Fruit fly (Drosophila melanogaster) whole organism, embryonic: ENCODE measurements around the gene CG10333.
A peak's percentile ranks its signal among the peaks of the same experiment; 100 is the strongest.

Source experiments
- Blimp-1 ChIP-seq: fragments of 200-800 bp; sonication (Bioruptor generic); optimal IDR thresholded peaks from 3 replicates; lab custom pipeline; 2018; ENCODE audit warnings: missing biosample characterization, missing genetic modification characterization, mild to moderate bottlenecking, moderate library complexity, missing genetic modification reagents
- CG10147 ChIP-seq: fragments of 200-800 bp; sonication (Bioruptor generic); optimal IDR thresholded peaks from 2 replicates; lab custom pipeline; 2019; ENCODE audit warnings: missing biosample characterization, mild to moderate bottlenecking, missing genetic modification characterization, moderate library complexity
- CG1024 ChIP-seq: fragments of 200-800 bp; sonication (Bioruptor generic); IDR thresholded peaks from 2 replicates; pipeline ENCODE4 v1.3.6; 2022; ENCODE audit warnings: missing biosample characterization, missing genetic modification characterization
- CG10267 ChIP-seq: fragments of 200-800 bp; sonication (Bioruptor generic); optimal IDR thresholded peaks from 2 replicates; lab custom pipeline; 2018; ENCODE audit warnings: missing biosample characterization, mild to moderate bottlenecking, missing genetic modification characterization, moderate library complexity
- CG10321 ChIP-seq: fragments of 200-800 bp; sonication (Bioruptor generic); IDR thresholded peaks from 2 replicates; pipeline ENCODE4 v1.3.6; 2022; ENCODE audit warnings: missing biosample characterization, missing genetic modification characterization
- CG11093 ChIP-seq: fragments of 200-800 bp; sonication (Bioruptor generic); IDR thresholded peaks from 3 replicates; pipeline ENCODE4 v1.3.6; 2022; ENCODE audit warnings: missing biosample characterization, missing genetic modification characterization
- CG11504 ChIP-seq: fragments of 200-800 bp; sonication (Bioruptor generic); optimal IDR thresholded peaks from 3 replicates; lab custom pipeline; 2019; ENCODE audit warnings: missing biosample characterization, mild to moderate bottlenecking, missing genetic modification characterization, moderate library complexity
- CG12071 ChIP-seq: fragments of 200-800 bp; sonication (Bioruptor generic); optimal IDR thresholded peaks from 3 replicates; lab custom pipeline; 2018; ENCODE audit warnings: missing biosample characterization, mild to moderate bottlenecking, missing genetic modification characterization
- CG12104 ChIP-seq: fragments of 200-800 bp; sonication (Bioruptor generic); optimal IDR thresholded peaks from 3 replicates; lab custom pipeline; 2016; ENCODE audit warnings: missing biosample characterization, missing genetic modification characterization
- CG12659 ChIP-seq: fragments of 200-800 bp; sonication (Bioruptor generic); optimal IDR thresholded peaks from 3 replicates; lab custom pipeline; 2017; ENCODE audit warnings: mild to moderate bottlenecking, missing biosample characterization, missing genetic modification reagents, missing genetic modification characterization
- CG14860 ChIP-seq: fragments of 200-800 bp; sonication (Bioruptor generic); IDR thresholded peaks from 3 replicates; pipeline ENCODE4 v1.3.6; 2022; ENCODE audit warnings: missing biosample characterization, missing genetic modification characterization; ENCODE audit not compliant: partially characterized antibody
- CG15601 ChIP-seq: fragments of 200-800 bp; sonication (Bioruptor generic); optimal IDR thresholded peaks from 3 replicates; lab custom pipeline; 2019; ENCODE audit warnings: missing biosample characterization, mild to moderate bottlenecking, missing genetic modification characterization, moderate library complexity
- CG16815 ChIP-seq: fragments of 200-800 bp; sonication (Bioruptor generic); optimal IDR thresholded peaks from 3 replicates; lab custom pipeline; 2017; ENCODE audit warnings: missing biosample characterization, mild to moderate bottlenecking, missing genetic modification characterization
- CG17359 ChIP-seq: fragments of 200-800 bp; sonication (Bioruptor generic); optimal IDR thresholded peaks from 3 replicates; lab custom pipeline; 2018; ENCODE audit warnings: missing biosample characterization, mild to moderate bottlenecking, missing genetic modification characterization, moderate library complexity
- CG17361 ChIP-seq: fragments of 200-800 bp; sonication (Bioruptor generic); IDR thresholded peaks from 3 replicates; pipeline ENCODE4 v1.3.6; 2022; ENCODE audit warnings: missing biosample characterization, missing genetic modification characterization
- CG18619 ChIP-seq: fragments of 200-800 bp; sonication (Bioruptor generic); optimal IDR thresholded peaks from 3 replicates; lab custom pipeline; 2017; ENCODE audit warnings: missing biosample characterization, mild to moderate bottlenecking, missing genetic modification characterization
- CG2712 ChIP-seq: fragments of 200-800 bp; optimal IDR thresholded peaks from 3 replicates; lab custom pipeline; 2019; ENCODE audit warnings: missing biosample characterization, mild to moderate bottlenecking, missing genetic modification characterization, moderate library complexity
- CG31441 ChIP-seq: fragments of 200-800 bp; sonication (Bioruptor generic); IDR thresholded peaks from 2 replicates; pipeline ENCODE4 v1.3.6; 2022; ENCODE audit warnings: missing biosample characterization, missing genetic modification characterization
- CG32772 ChIP-seq: fragments of 200-800 bp; sonication (Bioruptor generic); IDR thresholded peaks from 2 replicates; pipeline ENCODE4 v1.3.6; 2022; ENCODE audit warnings: missing biosample characterization, missing genetic modification characterization
- CG3281 ChIP-seq: fragments of 200-800 bp; sonication (Bioruptor generic); optimal IDR thresholded peaks from 3 replicates; lab custom pipeline; 2017; ENCODE audit warnings: missing biosample characterization, mild to moderate bottlenecking, missing genetic modification characterization
- CG33557 ChIP-seq: fragments of 200-800 bp; sonication (Bioruptor generic); optimal IDR thresholded peaks from 2 replicates; lab custom pipeline; 2019; ENCODE audit warnings: missing biosample characterization, mild to moderate bottlenecking, missing genetic modification characterization, moderate library complexity
- CG3847 ChIP-seq: fragments of 200-800 bp; sonication (Bioruptor generic); IDR thresholded peaks from 2 replicates; pipeline ENCODE4 v1.3.6; 2022; ENCODE audit warnings: missing biosample characterization, missing genetic modification characterization
- CG7556 ChIP-seq: fragments of 200-800 bp; sonication (Bioruptor generic); optimal IDR thresholded peaks from 2 replicates; lab custom pipeline; 2017; ENCODE audit warnings: missing biosample characterization, mild to moderate bottlenecking, missing genetic modification characterization
- CG7928 ChIP-seq: fragments of 200-800 bp; sonication (Bioruptor generic); optimal IDR thresholded peaks from 2 replicates; lab custom pipeline; 2017; ENCODE audit warnings: missing biosample characterization, mild to moderate bottlenecking, missing genetic modification characterization
- CG8944 ChIP-seq: fragments of 200-800 bp; sonication (Bioruptor generic); optimal IDR thresholded peaks from 3 replicates; lab custom pipeline; 2016; ENCODE audit warnings: missing biosample characterization, missing genetic modification characterization
- CG9609 ChIP-seq: fragments of 200-800 bp; sonication (Bioruptor generic); optimal IDR thresholded peaks from 3 replicates; lab custom pipeline; 2016; ENCODE audit warnings: missing biosample characterization, missing genetic modification characterization
- Dfd ChIP-seq, 2 experiments: fragments of >200 bp; optimal IDR thresholded peaks; 2 replicates each; lab custom pipeline; 2017; ENCODE audit warnings: missing biosample characterization in 2 of 2, missing genetic modification characterization in 2 of 2
- Dip3 ChIP-seq: fragments of 200-800 bp; sonication (Bioruptor generic); optimal IDR thresholded peaks from 3 replicates; lab custom pipeline; 2016; ENCODE audit warnings: missing biosample characterization, missing genetic modification characterization
- Fer1 ChIP-seq: fragments of 200-800 bp; sonication (Bioruptor generic); optimal IDR thresholded peaks from 2 replicates; lab custom pipeline; 2017; ENCODE audit warnings: missing biosample characterization, mild to moderate bottlenecking, missing genetic modification characterization
- Fer2 ChIP-seq: fragments of 200-800 bp; sonication (Bioruptor generic); optimal IDR thresholded peaks from 2 replicates; lab custom pipeline; 2018; ENCODE audit warnings: missing biosample characterization, mild to moderate bottlenecking, missing genetic modification characterization, moderate library complexity
- Mad ChIP-seq: fragments of 200-800 bp; sonication (Bioruptor generic); optimal IDR thresholded peaks from 2 replicates; lab custom pipeline; 2016; ENCODE audit warnings: missing biosample characterization, missing genetic modification characterization
- Med ChIP-seq: fragments of 200-800 bp; sonication (Bioruptor generic); peaks from one replicate; lab custom pipeline; 2016; ENCODE audit warnings: missing biosample characterization, missing genetic modification characterization, mild to moderate bottlenecking, inconsistent platforms, moderate library complexity
- Nf-YA ChIP-seq: fragments of 200-800 bp; sonication (Bioruptor generic); IDR thresholded peaks from 2 replicates; pipeline ENCODE4 v1.3.6; 2022; ENCODE audit warnings: missing biosample characterization, missing genetic modification characterization
- Ptx1 ChIP-seq: fragments of 200-800 bp; sonication (Bioruptor generic); IDR thresholded peaks from 2 replicates; pipeline ENCODE4 v1.3.6; 2022; ENCODE audit warnings: missing biosample characterization, missing genetic modification characterization
- Sry-β ChIP-seq: fragments of 200-800 bp; sonication (Bioruptor generic); optimal IDR thresholded peaks from 2 replicates; lab custom pipeline; 2018; ENCODE audit warnings: missing biosample characterization, mild to moderate bottlenecking, missing genetic modification characterization, moderate library complexity
- btn ChIP-seq: fragments of 200-800 bp; sonication (Bioruptor generic); optimal IDR thresholded peaks from 2 replicates; lab custom pipeline; 2016; ENCODE audit warnings: missing biosample characterization, missing genetic modification characterization
- chinmo ChIP-seq: fragments of 200-800 bp; sonication (Bioruptor generic); IDR thresholded peaks from 4 replicates; pipeline ENCODE4 v1.3.6; 2022; ENCODE audit warnings: missing biosample characterization, missing genetic modification characterization; ENCODE audit not compliant: partially characterized antibody
- chm ChIP-seq: fragments of 200-800 bp; sonication (Bioruptor generic); IDR thresholded peaks from 2 replicates; pipeline ENCODE4 v1.3.6; 2022; ENCODE audit warnings: missing biosample characterization, missing genetic modification characterization
- corto ChIP-seq: fragments of 200-800 bp; sonication (Bioruptor generic); optimal IDR thresholded peaks from 2 replicates; lab custom pipeline; 2016; ENCODE audit warnings: missing biosample characterization, mild to moderate bottlenecking, missing genetic modification characterization, moderate library complexity
- dmrt99B ChIP-seq: fragments of 200-800 bp; sonication (Bioruptor generic); optimal IDR thresholded peaks from 2 replicates; lab custom pipeline; 2018; ENCODE audit warnings: missing biosample characterization, mild to moderate bottlenecking, missing genetic modification characterization, moderate library complexity
- gce ChIP-seq: fragments of 200-800 bp; sonication (Bioruptor generic); IDR thresholded peaks from 3 replicates; pipeline ENCODE4 v1.3.6; 2022; ENCODE audit warnings: missing biosample characterization, missing genetic modification characterization
- hbn ChIP-seq: fragments of 200-800 bp; sonication (Bioruptor generic); IDR thresholded peaks from 2 replicates; pipeline ENCODE4 v1.3.6; 2022; ENCODE audit warnings: missing biosample characterization, missing genetic modification characterization; ENCODE audit not compliant: partially characterized antibody
- hkb ChIP-seq, 2 experiments: fragments of 200-800 bp in 1 of 2; fragments of >200 bp in 1 of 2; sonication (Bioruptor generic) in 1 of 2; IDR thresholded peaks in 1 of 2; optimal IDR thresholded peaks in 1 of 2; 2 replicates each; pipeline versions ENCODE4 v1.3.6 to Lab custom; 2017 to 2022; ENCODE audit warnings: missing biosample characterization in 1 of 2, missing genetic modification characterization in 1 of 2
- jumu ChIP-seq: fragments of 200-800 bp; sonication (Bioruptor generic); optimal IDR thresholded peaks from 3 replicates; lab custom pipeline; 2016; ENCODE audit warnings: missing biosample characterization, missing genetic modification characterization
- lmd ChIP-seq: fragments of 200-800 bp; sonication (Bioruptor generic); IDR thresholded peaks from 2 replicates; pipeline ENCODE4 v1.3.6; 2022; ENCODE audit warnings: missing biosample characterization, missing genetic modification characterization
- mam ChIP-seq: fragments of 200-800 bp; sonication (Bioruptor generic); optimal IDR thresholded peaks from 3 replicates; lab custom pipeline; 2016; ENCODE audit warnings: missing biosample characterization, missing genetic modification characterization
- ranshi ChIP-seq: fragments of 200-800 bp; sonication (Bioruptor generic); IDR thresholded peaks from 2 replicates; pipeline ENCODE4 v1.3.6; 2022; ENCODE audit warnings: missing biosample characterization, missing genetic modification characterization
- scrt ChIP-seq: fragments of 200-800 bp; sonication (Bioruptor generic); optimal IDR thresholded peaks from 2 replicates; lab custom pipeline; 2018; ENCODE audit warnings: missing biosample characterization, mild to moderate bottlenecking, missing genetic modification characterization, moderate library complexity
- tap ChIP-seq: fragments of 200-800 bp; optimal IDR thresholded peaks from 3 replicates; lab custom pipeline; 2019; ENCODE audit warnings: missing biosample characterization, mild to moderate bottlenecking, missing genetic modification characterization, moderate library complexity
- zfh1 ChIP-seq: fragments of 200-800 bp; sonication (Bioruptor generic); IDR thresholded peaks from 3 replicates; pipeline ENCODE4 v1.3.6; 2022; ENCODE audit warnings: missing biosample characterization, missing genetic modification characterization

CG10333 gene

dm6 chr2L:18658108-18658507, 51.5 kb downstream of the CG10333 start (continued):
- no peak for TF ChIP-seq tap (tag; lab: Kevin White, UChicago)
- peak; percentile 55 for TF ChIP-seq CG10147
- peak; percentile 25 for TF ChIP-seq CG2712
- no peak for TF ChIP-seq corto (GFP tag; lab: Kevin White, UChicago)
- TF ChIP-seq chm (GFP tag; lab: Robert Waterston, UW): no peak
- peak; percentile 7 for TF ChIP-seq Fer2
- no peak for TF ChIP-seq Sry-β
- no peak for TF ChIP-seq Dfd (GFP tag; optimal IDR thresholded peaks at IDR 0.05; lab: Kevin White, UChicago)
- no peak for TF ChIP-seq CG12071 (GFP tag; lab: Kevin White, UChicago)
- TF ChIP-seq CG17359: peak; percentile 28
- no peak for TF ChIP-seq CG12659 (GFP tag; lab: Kevin White, UChicago)
- TF ChIP-seq chinmo (GFP tag; lab: Robert Waterston, UW): no peak
- TF ChIP-seq CG14860 (GFP tag; lab: Robert Waterston, UW): no peak
- TF ChIP-seq Ptx1 (GFP tag; lab: Robert Waterston, UW): no peak
- TF ChIP-seq CG3281 (GFP tag; lab: Kevin White, UChicago): peak; percentile 55
- TF ChIP-seq Mad: no peak
- 0 out of 2 replicates have a peak, but pooled peaks have one; percentile 7 for TF ChIP-seq CG32772
- TF ChIP-seq btn: no peak
- TF ChIP-seq CG17361 (GFP tag; lab: Robert Waterston, UW): peak; percentile 57; the same call in 2 of the 3 replicates
- no peak for TF ChIP-seq CG16815
- no peak for TF ChIP-seq CG7928
- TF ChIP-seq Med: peak; percentile 28
- TF ChIP-seq CG33557 (GFP tag; lab: Kevin White, UChicago): no peak
- no peak for TF ChIP-seq CG11093 (GFP tag; lab: Robert Waterston, UW)
- TF ChIP-seq CG3847 (GFP tag; lab: Robert Waterston, UW): no peak
- no peak for TF ChIP-seq zfh1 (GFP tag; lab: Robert Waterston, UW)
- no peak for TF ChIP-seq gce (GFP tag; lab: Robert Waterston, UW)
- TF ChIP-seq CG8944 (GFP tag; lab: Kevin White, UChicago): no peak
- TF ChIP-seq dmrt99B (tag; lab: Kevin White, UChicago): peak; percentile 70
- no peak for TF ChIP-seq Dip3 (GFP tag; lab: Kevin White, UChicago)
- no peak for TF ChIP-seq Nf-YA (GFP tag; lab: Robert Waterston, UW)
- peak; percentile 54 for TF ChIP-seq Fer1 (GFP tag; lab: Kevin White, UChicago)
- peak; percentile 24 for TF ChIP-seq CG10267 (tag; lab: Kevin White, UChicago)
- no peak for TF ChIP-seq mam (GFP tag; lab: Kevin White, UChicago)
- TF ChIP-seq hbn (GFP tag; lab: Robert Waterston, UW): no peak
- no peak for TF ChIP-seq hkb (optimal IDR thresholded peaks at IDR 0.05; lab: Kevin White, UChicago)
- peak; percentile 48; the same call in 1 of the 2 replicates for TF ChIP-seq hkb (GFP tag; IDR thresholded peaks at IDR 0.05; lab: Robert Waterston, UW)
- no peak for TF ChIP-seq jumu (GFP tag; lab: Kevin White, UChicago)
- peak; percentile 12 for TF ChIP-seq scrt (GFP tag; lab: Kevin White, UChicago)
- TF ChIP-seq CG7556 (GFP tag; lab: Kevin White, UChicago): peak; percentile 52
- peak; percentile 72 for TF ChIP-seq CG11504
- TF ChIP-seq CG18619 (GFP tag; lab: Kevin White, UChicago): peak; percentile 9
- no peak for TF ChIP-seq CG1024 (GFP tag; lab: Robert Waterston, UW)
- TF ChIP-seq CG15601: no peak
- no peak for TF ChIP-seq ranshi (GFP tag; lab: Robert Waterston, UW)
- peak; percentile 52; the same call in 1 of the 2 replicates for TF ChIP-seq CG31441 (GFP tag; lab: Robert Waterston, UW)
- peak; percentile 4 for TF ChIP-seq CG12104 (GFP tag; lab: Kevin White, UChicago)
- no peak for TF ChIP-seq CG9609 (GFP tag; lab: Kevin White, UChicago)
- no peak for TF ChIP-seq CG10321 (GFP tag; lab: Robert Waterston, UW)
- TF ChIP-seq lmd (GFP tag; lab: Robert Waterston, UW): no peak
- TF ChIP-seq Blimp-1 (GFP tag; lab: Kevin White, UChicago): peak; percentile 36
